Worm (Caenorhabditis elegans) whole organism, L2 larva: ENCODE data around the gene gmn-1.
A peak's percentile ranks its signal among the peaks of the same experiment; 100 is the strongest.

Experiments
- C34F6.9 ChIP-seq: fragments of 150-350 bp; optimal IDR thresholded peaks from 2 replicates; lab custom pipeline; 2014; ENCODE audit warnings: missing biosample characterization, missing genetic modification characterization
- R02D3.7 ChIP-seq: fragments of 150-350 bp; optimal IDR thresholded peaks from 2 replicates; lab custom pipeline; 2014; ENCODE audit warnings: missing biosample characterization, missing genetic modification characterization
- ama-1 ChIP-seq: fragments of 150-350 bp; optimal IDR thresholded peaks from 2 replicates; lab custom pipeline; 2018; ENCODE audit warnings: inconsistent platforms
- blmp-1 ChIP-seq: sonication (generic microtip); optimal IDR thresholded peaks from 2 replicates; lab custom pipeline; 2017; ENCODE audit warnings: missing genetic modification characterization, mild to moderate bottlenecking, missing compliant biosample characterization, antibody characterized with exemption, moderate library complexity; ENCODE audit not compliant: insufficient read depth
- ceh-82 ChIP-seq: fragments of 150-350 bp; optimal IDR thresholded peaks from 2 replicates; lab custom pipeline; 2014; ENCODE audit warnings: missing biosample characterization, missing genetic modification characterization
- egl-27 ChIP-seq: sonication (generic microtip); optimal IDR thresholded peaks from 3 replicates; lab custom pipeline; 2017; ENCODE audit warnings: missing biosample characterization, missing genetic modification reagents, missing genetic modification characterization
- elt-1 ChIP-seq: fragments of 150-350 bp; optimal IDR thresholded peaks from 2 replicates; lab custom pipeline; 2014; ENCODE audit warnings: missing biosample characterization, missing genetic modification characterization
- elt-3 ChIP-seq: sonication (generic microtip); optimal IDR thresholded peaks from 2 replicates; lab custom pipeline; 2017; ENCODE audit warnings: missing biosample characterization, missing genetic modification characterization
- gmeb-1 ChIP-seq: fragments of 150-350 bp; optimal IDR thresholded peaks from 2 replicates; lab custom pipeline; 2014; ENCODE audit warnings: missing biosample characterization, missing genetic modification characterization
- lin-11 ChIP-seq: fragments of 150-350 bp; sonication (generic microtip); optimal IDR thresholded peaks from 2 replicates; lab custom pipeline; 2014; ENCODE audit warnings: missing biosample characterization, missing genetic modification characterization, inconsistent platforms, mixed read lengths
- lin-39 ChIP-seq: fragments of 150-350 bp; optimal IDR thresholded peaks from 2 replicates; lab custom pipeline; 2014; ENCODE audit warnings: missing biosample characterization, missing genetic modification reagents, missing genetic modification characterization
- lsy-2 ChIP-seq, 2 experiments: fragments of 150-350 bp in 1 of 2; sonication (generic microtip) in 1 of 2; optimal IDR thresholded peaks; 2 replicates each; lab custom pipeline; 2014 to 2017; ENCODE audit warnings: missing biosample characterization in 2 of 2, missing genetic modification characterization in 2 of 2
- mab-5 ChIP-seq: fragments of 150-350 bp; optimal IDR thresholded peaks from 2 replicates; lab custom pipeline; 2014; ENCODE audit warnings: missing biosample characterization, missing genetic modification characterization
- mbf-1 ChIP-seq: sonication (generic microtip); optimal IDR thresholded peaks from 2 replicates; lab custom pipeline; 2017; ENCODE audit warnings: missing biosample characterization, missing genetic modification characterization
- mdl-1 ChIP-seq, 2 experiments: fragments of 150-350 bp in 1 of 2; sonication (generic microtip) in 1 of 2; optimal IDR thresholded peaks; 2 replicates each; lab custom pipeline; 2017; ENCODE audit warnings: missing biosample characterization in 2 of 2, missing genetic modification characterization in 2 of 2
- nhr-12 ChIP-seq: fragments of 150-350 bp; optimal IDR thresholded peaks from 2 replicates; lab custom pipeline; 2014; ENCODE audit warnings: missing biosample characterization, missing genetic modification characterization
- nhr-129 ChIP-seq: fragments of 150-350 bp; optimal IDR thresholded peaks from 2 replicates; lab custom pipeline; 2014; ENCODE audit warnings: missing biosample characterization, missing genetic modification characterization
- nhr-21 ChIP-seq: fragments of 150-350 bp; optimal IDR thresholded peaks from 2 replicates; lab custom pipeline; 2014; ENCODE audit warnings: missing biosample characterization, missing genetic modification characterization
- nhr-237 ChIP-seq: fragments of 150-350 bp; optimal IDR thresholded peaks from 2 replicates; lab custom pipeline; 2014; ENCODE audit warnings: missing biosample characterization, missing genetic modification characterization
- nhr-25 ChIP-seq: fragments of 150-350 bp; sonication (generic microtip); optimal IDR thresholded peaks from 3 replicates; lab custom pipeline; 2014; ENCODE audit warnings: missing biosample characterization, missing genetic modification characterization
- nhr-6 ChIP-seq: fragments of 150-350 bp; optimal IDR thresholded peaks from 2 replicates; lab custom pipeline; 2014; ENCODE audit warnings: missing biosample characterization, missing genetic modification characterization
- peb-1 ChIP-seq: fragments of 150-350 bp; optimal IDR thresholded peaks from 2 replicates; lab custom pipeline; 2014; ENCODE audit warnings: missing biosample characterization, missing genetic modification characterization
- sma-9 ChIP-seq, 2 experiments: fragments of 150-350 bp in 1 of 2; sonication (generic microtip) in 1 of 2; optimal IDR thresholded peaks; 2 replicates each; lab custom pipeline; 2014 to 2016; ENCODE audit warnings: missing genetic modification characterization in 2 of 2, mild to moderate bottlenecking in 1 of 2, missing biosample characterization in 1 of 2, missing compliant biosample characterization in 1 of 2, missing genetic modification reagents in 1 of 2, moderate library complexity in 1 of 2
- unc-39 ChIP-seq: fragments of 150-350 bp; optimal IDR thresholded peaks from 2 replicates; lab custom pipeline; 2014; ENCODE audit warnings: missing biosample characterization, missing genetic modification characterization
- unc-55 ChIP-seq: fragments of 150-350 bp; sonication (generic microtip); optimal IDR thresholded peaks from 3 replicates; lab custom pipeline; 2014; ENCODE audit warnings: missing biosample characterization, missing genetic modification reagents, missing genetic modification characterization
- unc-62 ChIP-seq: fragments of 150-350 bp; optimal IDR thresholded peaks from 2 replicates; lab custom pipeline; 2014; ENCODE audit warnings: missing biosample characterization, missing genetic modification reagents, missing genetic modification characterization
- zag-1 ChIP-seq: fragments of 150-350 bp; optimal IDR thresholded peaks from 2 replicates; lab custom pipeline; 2014; ENCODE audit warnings: missing biosample characterization, missing genetic modification characterization
- ztf-1 ChIP-seq: fragments of 200-800 bp; sonication (Bioruptor generic); conservative IDR thresholded peaks from 2 replicates; pipeline ENCODE4 v1.3.6; 2022; ENCODE audit warnings: missing genetic modification characterization, missing compliant biosample characterization
- ztf-11 ChIP-seq: sonication (generic microtip); optimal IDR thresholded peaks from 2 replicates; lab custom pipeline; 2017; ENCODE audit warnings: missing biosample characterization, missing genetic modification characterization

gmn-1 gene

ce11 chrIII:12250114-12250792 is 25.1 kb upstream of the gmn-1 start, which contains the start of the genes tim-1 and Y75B8A.23 (continued):
- no peak for TF ChIP-seq ztf-1 (GFP tag; lab: Robert Waterston, UW)
- TF ChIP-seq C34F6.9 = peak; percentile 84
- TF ChIP-seq nhr-129 = peak; percentile 89
- TF ChIP-seq lin-11 (tag; lab: Kevin White, UChicago) = peak; percentile 93
- TF ChIP-seq nhr-25 (tag; lab: Kevin White, UChicago) = peak; percentile 90
- peak; percentile 81 for TF ChIP-seq ceh-82 (tag; lab: Kevin White, UChicago)
- no peak for TF ChIP-seq ztf-11
- TF ChIP-seq elt-1 (tag; lab: Kevin White, UChicago) = peak; percentile 53
- TF ChIP-seq nhr-237 (tag; lab: Kevin White, UChicago) = peak; percentile 37
- peak; percentile 52 for TF ChIP-seq R02D3.7 (tag; lab: Kevin White, UChicago)
- TF ChIP-seq nhr-6 = peak; percentile 77
- peak; percentile 94 for TF ChIP-seq mab-5 (tag; lab: Kevin White, UChicago)
- TF ChIP-seq egl-27 (tag; lab: Kevin White, UChicago) = peak; percentile 84
- TF ChIP-seq peb-1 (tag; lab: Kevin White, UChicago) = no peak
- TF ChIP-seq lsy-2 (tag; optimal IDR thresholded peaks at IDR 0.05; lab: Kevin White, UChicago) = peak; percentile 89 to 94
- TF ChIP-seq lin-39 (tag; lab: Kevin White, UChicago) = no peak
- peak; percentile 92 for TF ChIP-seq unc-55 (GFP tag; lab: Kevin White, UChicago)
- TF ChIP-seq ama-1 = peak; percentile 99
- TF ChIP-seq unc-62 (GFP tag; lab: Kevin White, UChicago) = no peak
- peak; percentile 66 to 85 for TF ChIP-seq mdl-1 (tag; optimal IDR thresholded peaks at IDR 0.05; lab: Kevin White, UChicago)
- no peak for TF ChIP-seq unc-39 (tag; lab: Kevin White, UChicago)
- peak; percentile 97 for TF ChIP-seq nhr-21 (tag; lab: Kevin White, UChicago)
- TF ChIP-seq nhr-12 (tag; lab: Kevin White, UChicago) = peak; percentile 53
- peak; percentile 97 for TF ChIP-seq gmeb-1 (tag; lab: Kevin White, UChicago)

ce11 chrIII:12247329-12247728 is 22.2 kb upstream of the gmn-1 start:
- no peak for TF ChIP-seq mbf-1 (tag; lab: Kevin White, UChicago)
- TF ChIP-seq, all 48 proteins: peak for 0

ce11 chrIII:12245570-12245969 is 20.4 kb upstream of the gmn-1 start:
- TF ChIP-seq elt-3 = no peak

- TF ChIP-seq zag-1 (tag; lab: Kevin White, UChicago) (no peak), C34F6.9 (no peak), gmeb-1 (tag; lab: Kevin White, UChicago) (no peak)
These were observed 10.8 kb upstream of the gmn-1 start, which contains the start of the genes grl-15 and fbxa-89 for ce11 chrIII:12235914-12236313. Gene grl-15, minus strand, starts transcription at chrIII:12236014. Gene fbxa-89, plus strand, starts transcription at chrIII:12236184.

- TF ChIP-seq elt-1 (tag; lab: Kevin White, UChicago) = no peak
- no peak for TF ChIP-seq unc-62 (GFP tag; lab: Kevin White, UChicago)
- no peak for TF ChIP-seq sma-9 (GFP tag; optimal IDR thresholded peaks at IDR 0.05; lab: Kevin White, UChicago)
- TF ChIP-seq sma-9 (tag; optimal IDR thresholded peaks at IDR 0.05; lab: Kevin White, UChicago) = no peak
- no peak for TF ChIP-seq blmp-1 (tag; lab: Kevin White, UChicago)
- no peak for TF ChIP-seq unc-55 (GFP tag; lab: Kevin White, UChicago)
These were observed 10.2 kb upstream of the gmn-1 start for ce11 chrIII:12235359-12235758.

ce11 chrIII:12233493-12233892 is 8.4 kb upstream of the gmn-1 start:
- TF ChIP-seq sma-9 (GFP tag; optimal IDR thresholded peaks at IDR 0.05; lab: Kevin White, UChicago) (no peak), sma-9 (tag; optimal IDR thresholded peaks at IDR 0.05; lab: Kevin White, UChicago) (no peak), lsy-2 (tag; optimal IDR thresholded peaks at IDR 0.05; lab: Kevin White, UChicago) (no peak), unc-39 (tag; lab: Kevin White, UChicago) (no peak)
